Fruit fly (Drosophila melanogaster): ENCODE measurements around the gene atk.
A peak's percentile ranks its signal among the peaks of the same experiment; 100 is the strongest.

atk gene

DNA sequence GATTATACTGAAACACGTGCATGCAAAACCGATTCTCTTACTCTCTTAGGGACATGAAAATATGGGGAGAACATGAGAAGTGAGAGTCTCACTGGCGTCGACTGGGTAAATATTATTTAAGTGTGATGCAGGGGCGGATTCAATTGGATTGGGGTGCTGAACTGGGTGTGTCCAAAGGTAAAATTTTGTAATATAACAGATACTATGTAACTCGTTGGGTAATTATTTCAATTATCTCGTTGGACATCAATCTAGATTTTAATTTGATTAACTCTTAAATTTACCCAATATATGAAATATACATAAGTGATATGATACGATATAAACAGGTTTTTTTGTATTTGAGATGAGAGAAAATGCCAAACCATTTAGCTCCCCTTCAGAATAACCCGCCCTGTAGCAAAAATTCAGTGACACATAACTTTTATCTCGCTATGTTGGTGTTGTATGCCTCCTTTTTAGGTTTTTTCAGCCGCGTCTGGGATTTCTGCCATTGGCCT lies 43.5 kb upstream of the atk start (continued):
- TF ChIP-seq jing (GFP tag; optimal IDR thresholded peaks at IDR 0.05) (peak; percentile 80), shn (GFP tag; optimal IDR thresholded peaks at IDR 0.05) (peak; percentile 86), stc (GFP tag; IDR thresholded peaks at IDR 0.05) (peak; percentile 90), CG5180 (GFP tag; optimal IDR thresholded peaks at IDR 0.05) (peak; percentile 82), CG2712 (tag; optimal IDR thresholded peaks at IDR 0.05) (peak; percentile 89), CG17186 (GFP tag; optimal IDR thresholded peaks at IDR 0.05) (peak; percentile 38), CG10565 (GFP tag; optimal IDR thresholded peaks at IDR 0.05) (peak; percentile 18), Bdp1 (GFP tag; optimal IDR thresholded peaks at IDR 0.05) (peak; percentile 78), Fer1 (GFP tag; optimal IDR thresholded peaks at IDR 0.05) (peak; percentile 95), CG12942 (GFP tag; optimal IDR thresholded peaks at IDR 0.05) (peak; percentile 82), CG8478 (optimal IDR thresholded peaks at IDR 0.05) (no peak), crc (GFP tag; optimal IDR thresholded peaks at IDR 0.05) (peak; percentile 92), Xrp1 (GFP tag; IDR thresholded peaks at IDR 0.05) (peak; percentile 94), ac (GFP tag; optimal IDR thresholded peaks at IDR 0.05) (peak; percentile 13), cwo (GFP tag; optimal IDR thresholded peaks at IDR 0.05) (peak; percentile 97), peb (GFP tag; IDR thresholded peaks at IDR 0.05) (peak; percentile 83), al (GFP tag; IDR thresholded peaks at IDR 0.05) (peak; percentile 95), dan (GFP tag; IDR thresholded peaks at IDR 0.05) (peak; percentile 78), Fer3 (tag; optimal IDR thresholded peaks at IDR 0.05) (peak; percentile 96), aop (GFP tag; IDR thresholded peaks at IDR 0.05) (no peak), YL-1 (GFP tag; optimal IDR thresholded peaks at IDR 0.05) (peak; percentile 63), CG7372 (GFP tag; IDR thresholded peaks at IDR 0.05) (peak; percentile 95), Stat92E (GFP tag; optimal IDR thresholded peaks at IDR 0.05) (no peak), CoRest (tag; optimal IDR thresholded peaks at IDR 0.05) (peak; percentile 95), Hand (GFP tag; optimal IDR thresholded peaks at IDR 0.05) (peak; percentile 89), CG13775 (GFP tag; optimal IDR thresholded peaks at IDR 0.05) (peak; percentile 89), CG11093 (GFP tag; IDR thresholded peaks at IDR 0.05) (peak; percentile 91), zf30C (GFP tag; optimal IDR thresholded peaks at IDR 0.05) (no peak), h (optimal IDR thresholded peaks at IDR 0.05) (no peak), br (optimal IDR thresholded peaks at IDR 0.05) (no peak), Side (GFP tag; optimal IDR thresholded peaks at IDR 0.05) (peak; percentile 87), H15 (GFP tag; IDR thresholded peaks at IDR 0.05) (peak; percentile 91), CG18619 (GFP tag; optimal IDR thresholded peaks at IDR 0.05) (peak; percentile 93), cad (GFP tag; optimal IDR thresholded peaks at IDR 0.05) (no peak), Fer2 (tag; optimal IDR thresholded peaks at IDR 0.05) (peak; percentile 93), sim (GFP tag; IDR thresholded peaks at IDR 0.05) (peak; percentile 64; the same call in 1 of the 2 replicates), CG12104 (GFP tag; optimal IDR thresholded peaks at IDR 0.05) (peak; percentile 92), ken (GFP tag; IDR thresholded peaks at IDR 0.05) (peak; percentile 81), toy (GFP tag; IDR thresholded peaks at IDR 0.05) (no peak; the same call in 1 of the 2 replicates), CG11456 (GFP tag; IDR thresholded peaks at IDR 0.05) (peak; percentile 97), Hmx (GFP tag; optimal IDR thresholded peaks at IDR 0.05) (peak; percentile 87), Kr (GFP tag; optimal IDR thresholded peaks at IDR 0.05) (no peak), kah (GFP tag; optimal IDR thresholded peaks at IDR 0.05) (peak; percentile 63), Sry-β (GFP tag; optimal IDR thresholded peaks at IDR 0.05) (peak; percentile 15), MESR4 (GFP tag; optimal IDR thresholded peaks at IDR 0.05) (peak; percentile 14), CG16813 (GFP tag; IDR thresholded peaks at IDR 0.05; ENCODE audit: partially characterized antibody) (peak; percentile 72), CG6175 (GFP tag; IDR thresholded peaks at IDR 0.05) (no peak; the same call in 1 of the 3 replicates), CG10209 (GFP tag; optimal IDR thresholded peaks at IDR 0.05) (peak; percentile 94), CG13624 (GFP tag; optimal IDR thresholded peaks at IDR 0.05) (peak; percentile 97), en (GFP tag; optimal IDR thresholded peaks at IDR 0.05) (peak; percentile 67), slp2 (GFP tag; optimal IDR thresholded peaks at IDR 0.05) (peak; percentile 88), z (GFP tag; IDR thresholded peaks at IDR 0.05) (no peak)
